Worm (Caenorhabditis elegans): ENCODE data around the gene C50B6.7.

The C50B6.7 gene

ce11 chrV:13324933-13325760, at the start of gene C50B6.7:
TSS of gene C50B6.7 (minus strand) at chrV:13324983.
- TF ChIP-seq sem-2 (GFP tag; optimal IDR thresholded peaks at IDR 0.05) = no peak
- no peak for TF ChIP-seq mls-2 (tag; optimal IDR thresholded peaks at IDR 0.05)
- TF ChIP-seq M03D4.4 (tag; optimal IDR thresholded peaks at IDR 0.05) = no peak
- no peak for TF ChIP-seq flh-1 (GFP tag; optimal IDR thresholded peaks at IDR 0.05)
- TF ChIP-seq pha-4 (tag; optimal IDR thresholded peaks at IDR 0.05) = no peak
- TF ChIP-seq nhr-237 (tag; optimal IDR thresholded peaks at IDR 0.05) = no peak
- no peak for TF ChIP-seq elt-3 (tag; optimal IDR thresholded peaks at IDR 0.05)
- TF ChIP-seq unc-39 (tag; optimal IDR thresholded peaks at IDR 0.05) = no peak
- no peak for TF ChIP-seq lsy-2 (tag; optimal IDR thresholded peaks at IDR 0.05)

- TF ChIP-seq unc-120 (tag; optimal IDR thresholded peaks at IDR 0.05; ENCODE audit: poor library complexity, severe bottlenecking) (peak; percentile 43), lin-32 (GFP tag; optimal IDR thresholded peaks at IDR 0.05) (no peak)
These were observed 49.7 kb upstream of the C50B6.7 start for ce11 chrV:13374532-13374931.

DNA sequence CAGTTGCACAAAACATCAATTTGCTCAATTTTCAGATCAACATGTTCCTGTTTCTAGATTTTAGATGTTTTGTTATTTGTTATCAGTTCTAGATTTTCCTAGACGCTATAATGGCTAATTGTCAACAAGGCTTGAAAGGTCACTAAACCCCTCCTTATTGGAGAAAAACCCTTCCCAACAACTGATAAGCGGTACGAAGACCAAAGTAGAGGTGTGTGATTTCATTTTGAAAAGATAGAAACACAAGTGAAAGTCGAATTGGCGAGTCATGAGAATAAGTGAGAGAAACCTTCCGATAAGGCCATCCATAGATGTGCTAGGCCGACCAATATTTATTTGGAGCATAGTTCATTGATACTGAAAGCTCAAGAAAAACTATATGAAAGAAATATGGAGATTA, 48.9 kb upstream of the C50B6.7 start:
- TF ChIP-seq pha-4 (tag; optimal IDR thresholded peaks at IDR 0.05) = no peak
- TF ChIP-seq cnd-1 (tag; optimal IDR thresholded peaks at IDR 0.05) = no peak
- TF ChIP-seq tbx-8 (GFP tag; optimal IDR thresholded peaks at IDR 0.05) = no peak
- TF ChIP-seq nhr-237 (tag; optimal IDR thresholded peaks at IDR 0.05) = no peak
- TF ChIP-seq nhr-2 (tag; optimal IDR thresholded peaks at IDR 0.05) = no peak
- no peak for TF ChIP-seq ces-1 (GFP tag; optimal IDR thresholded peaks at IDR 0.05)
- TF ChIP-seq unc-62 (GFP tag; optimal IDR thresholded peaks at IDR 0.05) = no peak
- no peak for TF ChIP-seq mab-5 (tag; optimal IDR thresholded peaks at IDR 0.05)
- TF ChIP-seq lsy-2 (tag; optimal IDR thresholded peaks at IDR 0.05) = no peak

- TF ChIP-seq ceh-43 (GFP tag; optimal IDR thresholded peaks at IDR 0.05) = no peak
- no peak for TF ChIP-seq nhr-237 (tag; optimal IDR thresholded peaks at IDR 0.05)
- no peak for TF ChIP-seq unc-120 (tag; optimal IDR thresholded peaks at IDR 0.05; ENCODE audit: poor library complexity, severe bottlenecking)
- no peak for TF ChIP-seq mep-1 (tag; optimal IDR thresholded peaks at IDR 0.05)
- TF ChIP-seq lsy-2 (tag; optimal IDR thresholded peaks at IDR 0.05) = no peak
- TF ChIP-seq tbx-8 (GFP tag; optimal IDR thresholded peaks at IDR 0.05) = no peak
- no peak for TF ChIP-seq mab-5 (tag; optimal IDR thresholded peaks at IDR 0.05)
- no peak for TF ChIP-seq ces-1 (GFP tag; optimal IDR thresholded peaks at IDR 0.05)
- TF ChIP-seq unc-62 (GFP tag; optimal IDR thresholded peaks at IDR 0.05) = no peak
- no peak for TF ChIP-seq M03D4.4 (tag; optimal IDR thresholded peaks at IDR 0.05)
- no peak for TF ChIP-seq blmp-1 (tag; optimal IDR thresholded peaks at IDR 0.05)
- TF ChIP-seq bed-3 (GFP tag; optimal IDR thresholded peaks at IDR 0.05) = no peak
- no peak for TF ChIP-seq elt-3 (tag; optimal IDR thresholded peaks at IDR 0.05)
- no peak for TF ChIP-seq ceh-83 (GFP tag; optimal IDR thresholded peaks at IDR 0.05)
- no peak for TF ChIP-seq pha-4 (tag; optimal IDR thresholded peaks at IDR 0.05)
- TF ChIP-seq lin-13 (tag; optimal IDR thresholded peaks at IDR 0.05) = no peak
- TF ChIP-seq ztf-11 (tag; optimal IDR thresholded peaks at IDR 0.05) = no peak
- no peak for TF ChIP-seq cnd-1 (tag; optimal IDR thresholded peaks at IDR 0.05)
- TF ChIP-seq nhr-2 (tag; optimal IDR thresholded peaks at IDR 0.05) = no peak
These were observed 48.0 kb upstream of the C50B6.7 start for ce11 chrV:13372821-13373220.

- TF ChIP-seq unc-120 (tag; optimal IDR thresholded peaks at IDR 0.05; ENCODE audit: poor library complexity, severe bottlenecking) = no peak
- TF ChIP-seq nhr-2 (tag; optimal IDR thresholded peaks at IDR 0.05) = peak; percentile 20
- TF ChIP-seq unc-62 (GFP tag; optimal IDR thresholded peaks at IDR 0.05) = peak; percentile 7
- TF ChIP-seq zip-8 (tag; optimal IDR thresholded peaks at IDR 0.05) = peak; percentile 86
- no peak for TF ChIP-seq nhr-237 (tag; optimal IDR thresholded peaks at IDR 0.05)
These were observed 46.6 kb upstream of the C50B6.7 start for ce11 chrV:13371336-13371735.

- TF ChIP-seq sem-2 (GFP tag; optimal IDR thresholded peaks at IDR 0.05) (no peak), tbx-8 (GFP tag; optimal IDR thresholded peaks at IDR 0.05) (no peak), unc-39 (tag; optimal IDR thresholded peaks at IDR 0.05) (no peak), nhr-237 (tag; optimal IDR thresholded peaks at IDR 0.05) (no peak), mls-2 (tag; optimal IDR thresholded peaks at IDR 0.05) (no peak), M03D4.4 (tag; optimal IDR thresholded peaks at IDR 0.05) (no peak), ham-2 (GFP tag; optimal IDR thresholded peaks at IDR 0.05) (no peak), ceh-39 (tag; optimal IDR thresholded peaks at IDR 0.05) (no peak), elt-3 (tag; optimal IDR thresholded peaks at IDR 0.05) (no peak), nhr-2 (tag; optimal IDR thresholded peaks at IDR 0.05) (no peak), elt-1 (tag; optimal IDR thresholded peaks at IDR 0.05; ENCODE audit: borderline replicate concordance, insufficient read depth) (no peak), ceh-83 (GFP tag; optimal IDR thresholded peaks at IDR 0.05) (no peak), ceh-43 (GFP tag; optimal IDR thresholded peaks at IDR 0.05) (no peak), pha-4 (tag; optimal IDR thresholded peaks at IDR 0.05) (no peak), flh-1 (GFP tag; optimal IDR thresholded peaks at IDR 0.05) (no peak), lin-32 (GFP tag; optimal IDR thresholded peaks at IDR 0.05) (no peak)
These were observed 45.5 kb upstream of the C50B6.7 start for ce11 chrV:13370265-13370664.

Measured in whole organism, mixed stage, embryonic.